Worm (Caenorhabditis elegans) whole organism, young adult: ENCODE data around the gene F53A9.9.

ENCODE experiments used
- F57C9.4 ChIP-seq: sonication (generic microtip); optimal IDR thresholded peaks from 2 replicates; lab custom pipeline; 2017; ENCODE audit warnings: mild to moderate bottlenecking, missing genetic modification characterization, missing compliant biosample characterization
- ceh-40 ChIP-seq: fragments of 200-800 bp; sonication (Bioruptor generic); IDR thresholded peaks from 2 replicates; pipeline ENCODE4 v1.3.6; 2022; ENCODE audit warnings: missing genetic modification characterization, missing compliant biosample characterization
- dpl-1 ChIP-seq: fragments of 150-350 bp; optimal IDR thresholded peaks from 2 replicates; lab custom pipeline; 2014; ENCODE audit warnings: missing biosample characterization, missing genetic modification reagents, missing genetic modification characterization
- let-526 ChIP-seq: fragments of 200-800 bp; sonication (Bioruptor generic); IDR thresholded peaks from 2 replicates; pipeline ENCODE4 v1.3.6; 2022; ENCODE audit warnings: missing genetic modification reagents, missing genetic modification characterization, missing compliant biosample characterization
- lsl-1 ChIP-seq: fragments of 200-800 bp; sonication (Bioruptor generic); optimal IDR thresholded peaks from 2 replicates; lab custom pipeline; 2018; ENCODE audit warnings: mild to moderate bottlenecking, missing genetic modification characterization, moderate library complexity, missing compliant biosample characterization

DNA sequence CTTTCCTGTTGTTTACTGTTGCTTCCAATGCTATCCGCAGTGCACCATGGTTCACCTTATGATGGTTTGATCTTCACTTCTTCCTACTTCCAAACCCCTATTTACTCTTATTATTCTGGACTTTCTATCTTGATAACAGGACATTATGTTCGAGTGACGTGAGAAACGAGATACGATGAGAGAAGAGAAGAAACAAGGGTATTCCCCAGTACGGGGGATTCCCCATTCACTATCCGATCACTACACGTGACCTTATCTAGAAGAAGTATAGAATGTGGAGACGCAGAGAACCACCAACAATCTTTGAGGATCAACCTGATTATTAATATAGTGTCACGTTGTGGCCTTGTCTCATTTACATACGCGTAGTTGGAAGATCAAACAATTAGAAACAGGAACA, 32.0 kb upstream of the F53A9.9 start:
- no peak for TF ChIP-seq dpl-1 (GFP tag; lab: Kevin White, UChicago)
- no peak for TF ChIP-seq lsl-1
- TF ChIP-seq F57C9.4 (tag; lab: Kevin White, UChicago) = no peak
- TF ChIP-seq let-526 = no peak
- no peak for TF ChIP-seq ceh-40
